Worm (Caenorhabditis elegans): ENCODE measurements around the gene R02F2.9.

- TF ChIP-seq ama-1 (optimal IDR thresholded peaks at IDR 0.05) (no peak), ceh-9 (tag; optimal IDR thresholded peaks at IDR 0.05) (no peak), unc-86 (tag; optimal IDR thresholded peaks at IDR 0.05) (no peak), elt-2 (tag; optimal IDR thresholded peaks at IDR 0.05) (no peak), pag-3 (tag; optimal IDR thresholded peaks at IDR 0.05; ENCODE audit: borderline replicate concordance) (no peak), tbx-2 (tag; optimal IDR thresholded peaks at IDR 0.05) (no peak)
These were observed 6.6 kb downstream of the R02F2.9 start for ce11 chrIII:5505474-5506022.

Data from whole organism, late embryonic.